Fruit fly (Drosophila melanogaster): ENCODE data around the gene myo.

The myo gene

DNA sequence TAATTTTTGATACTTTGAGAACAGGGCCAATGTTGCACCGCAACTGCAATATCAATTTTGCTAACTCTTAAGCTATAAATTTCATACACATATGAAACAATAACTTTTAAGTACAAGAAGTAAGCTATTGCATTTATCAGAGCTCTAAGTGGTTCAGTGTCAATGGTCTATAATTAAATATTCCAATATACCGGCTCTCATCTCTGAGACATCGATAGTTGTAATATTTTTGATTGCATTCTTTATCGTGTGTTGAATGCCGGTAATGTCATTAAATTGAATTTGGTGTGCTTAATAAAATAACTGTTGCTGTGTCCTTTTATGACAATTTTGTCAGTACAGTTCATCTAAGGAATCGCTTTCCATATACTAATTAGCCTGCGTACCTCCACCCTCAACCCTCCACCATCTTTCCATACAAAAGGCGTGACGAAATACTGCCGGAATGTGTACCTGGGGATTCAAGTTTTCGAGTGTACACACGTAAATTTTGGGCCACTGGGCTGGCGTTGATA lies 24.9 kb downstream of the myo start, which contains the start of gene CG11360 (continued):
- TF ChIP-seq phol (tag; optimal IDR thresholded peaks at IDR 0.05) = peak; percentile 51
- no peak for TF ChIP-seq CG7271 (tag; optimal IDR thresholded peaks at IDR 0.05)
- no peak for TF ChIP-seq Antp (GFP tag; optimal IDR thresholded peaks at IDR 0.05)
- TF ChIP-seq Bgb (GFP tag; IDR thresholded peaks at IDR 0.05; ENCODE audit: partially characterized antibody) = peak; percentile 60
- TF ChIP-seq CG15011 (GFP tag; optimal IDR thresholded peaks at IDR 0.05) = no peak
- peak; percentile 86; the same call in 2 of the 3 replicates for TF ChIP-seq CG34422 (GFP tag; IDR thresholded peaks at IDR 0.05)
- TF ChIP-seq sens-2 (GFP tag; IDR thresholded peaks at IDR 0.05) = no peak
- TF ChIP-seq CG1024 (GFP tag; IDR thresholded peaks at IDR 0.05) = peak; percentile 98
- no peak for TF ChIP-seq Mrtf (GFP tag; IDR thresholded peaks at IDR 0.05)
- no peak for TF ChIP-seq Atf3 (GFP tag; optimal IDR thresholded peaks at IDR 0.05)
- no peak for TF ChIP-seq pita (GFP tag; optimal IDR thresholded peaks at IDR 0.05)
- TF ChIP-seq CG4820 (GFP tag; optimal IDR thresholded peaks at IDR 0.05) = no peak
- no peak for TF ChIP-seq onecut (GFP tag; IDR thresholded peaks at IDR 0.05)
- TF ChIP-seq CG30020 (tag; optimal IDR thresholded peaks at IDR 0.05) = peak; percentile 99
- TF ChIP-seq CG14710 (tag; optimal IDR thresholded peaks at IDR 0.05) = peak; percentile 54
- no peak for TF ChIP-seq CG1233 (GFP tag; optimal IDR thresholded peaks at IDR 0.05)
- no peak for TF ChIP-seq Meics (GFP tag; optimal IDR thresholded peaks at IDR 0.05)
- peak; percentile 81 for TF ChIP-seq Med (GFP tag)
- peak; percentile 77 for TF ChIP-seq BEAF-32 (GFP tag; optimal IDR thresholded peaks at IDR 0.05)
- TF ChIP-seq gcm2 (GFP tag; optimal IDR thresholded peaks at IDR 0.05) = no peak
- no peak for TF ChIP-seq CG31365 (tag; optimal IDR thresholded peaks at IDR 0.05)
- peak; percentile 97 for TF ChIP-seq CG17802 (tag; optimal IDR thresholded peaks at IDR 0.05)
- TF ChIP-seq ems (GFP tag; optimal IDR thresholded peaks at IDR 0.05) = no peak
- TF ChIP-seq org-1 (GFP tag; optimal IDR thresholded peaks at IDR 0.05) = no peak
- no peak for TF ChIP-seq NfI (GFP tag; optimal IDR thresholded peaks at IDR 0.05)
- peak in 1 of 2 experiments; percentile 20 for TF ChIP-seq Pdp1 (GFP tag; optimal IDR thresholded peaks at IDR 0.05)
- TF ChIP-seq nau (GFP tag; optimal IDR thresholded peaks at IDR 0.05) = no peak
- peak; percentile 88 for TF ChIP-seq Sry-δ (GFP tag; optimal IDR thresholded peaks at IDR 0.05)
- no peak for TF ChIP-seq sc (optimal IDR thresholded peaks at IDR 0.05)
- no peak for TF ChIP-seq sc (GFP tag; optimal IDR thresholded peaks at IDR 0.05)
- TF ChIP-seq CG2120 (GFP tag; optimal IDR thresholded peaks at IDR 0.05) = peak; percentile 5
- TF ChIP-seq CG17612 (GFP tag; IDR thresholded peaks at IDR 0.05) = no peak
- no peak for TF ChIP-seq sna (GFP tag; IDR thresholded peaks at IDR 0.05; ENCODE audit: partially characterized antibody)
- TF ChIP-seq Bdp1 (GFP tag; optimal IDR thresholded peaks at IDR 0.05) = no peak
- TF ChIP-seq CG8924 (tag; optimal IDR thresholded peaks at IDR 0.05) = no peak
- TF ChIP-seq bab2 (GFP tag; optimal IDR thresholded peaks at IDR 0.05) = no peak
- peak; percentile 82 for TF ChIP-seq wek (GFP tag; optimal IDR thresholded peaks at IDR 0.05)
- no peak for TF ChIP-seq grn (GFP tag; optimal IDR thresholded peaks at IDR 0.05)
- TF ChIP-seq CG11723 (GFP tag; optimal IDR thresholded peaks at IDR 0.05) = peak; percentile 86
- TF ChIP-seq Jarid2 (GFP tag; optimal IDR thresholded peaks at IDR 0.05) = no peak
- TF ChIP-seq dmrt11E (tag; optimal IDR thresholded peaks at IDR 0.05) = peak; percentile 8
- TF ChIP-seq CG6765 (GFP tag; optimal IDR thresholded peaks at IDR 0.05) = no peak
- no peak for TF ChIP-seq CG16779 (GFP tag; IDR thresholded peaks at IDR 0.05)
- TF ChIP-seq Stat92E (GFP tag; optimal IDR thresholded peaks at IDR 0.05) = peak in 1 of 3 experiments; percentile 77
- TF ChIP-seq Dref (GFP tag; IDR thresholded peaks at IDR 0.05) = peak; percentile 77
- no peak for TF ChIP-seq ap (GFP tag; IDR thresholded peaks at IDR 0.05)
- no peak for TF ChIP-seq CG3726 (GFP tag; IDR thresholded peaks at IDR 0.05)
- peak; percentile 32 for TF ChIP-seq gfzf (GFP tag; optimal IDR thresholded peaks at IDR 0.05)
- TF ChIP-seq gce (GFP tag; IDR thresholded peaks at IDR 0.05) = no peak
- peak; percentile 31 for TF ChIP-seq fu2 (GFP tag; optimal IDR thresholded peaks at IDR 0.05)
- TF ChIP-seq Kr (GFP tag; optimal IDR thresholded peaks at IDR 0.05) = no peak
